Fruit fly (Drosophila melanogaster) whole organism, adult: ENCODE results near the gene Dhc62B.
A peak's percentile ranks its signal among the peaks of the same experiment; 100 is the strongest.

Source experiments
- CG12768 ChIP-seq: fragments of 200-800 bp; sonication (Bioruptor generic); optimal IDR thresholded peaks from 2 replicates; lab custom pipeline; 2017; ENCODE audit warnings: missing biosample characterization, missing genetic modification characterization, mild to moderate bottlenecking, moderate library complexity, missing genetic modification reagents
- CG14711 ChIP-seq: fragments of 200-800 bp; sonication (Bioruptor generic); optimal IDR thresholded peaks from 2 replicates; lab custom pipeline; 2018; ENCODE audit warnings: missing biosample characterization, mild to moderate bottlenecking, missing genetic modification characterization, moderate library complexity
- CG5204 ChIP-seq: fragments of 200-800 bp; sonication (Bioruptor generic); optimal IDR thresholded peaks from 2 replicates; lab custom pipeline; 2016; ENCODE audit warnings: missing biosample characterization, missing genetic modification characterization
- CG7101 ChIP-seq: fragments of 200-800 bp; sonication (Bioruptor generic); optimal IDR thresholded peaks from 2 replicates; lab custom pipeline; 2018; ENCODE audit warnings: missing biosample characterization, mild to moderate bottlenecking, missing genetic modification characterization, moderate library complexity
- Crg-1 ChIP-seq: fragments of 200-800 bp; sonication (Bioruptor generic); optimal IDR thresholded peaks from 2 replicates; lab custom pipeline; 2016; ENCODE audit warnings: missing biosample characterization, missing genetic modification characterization
- bab1 ChIP-seq: fragments of 200-800 bp; sonication (Bioruptor generic); optimal IDR thresholded peaks from 3 replicates; lab custom pipeline; 2019; ENCODE audit warnings: missing biosample characterization, mild to moderate bottlenecking, missing genetic modification characterization, moderate library complexity
- cic ChIP-seq: fragments of 200-800 bp; sonication (Bioruptor generic); optimal IDR thresholded peaks from 2 replicates; lab custom pipeline; 2017; ENCODE audit warnings: missing biosample characterization, mild to moderate bottlenecking, missing genetic modification characterization, moderate library complexity
- cnc ChIP-seq, 2 experiments: fragments of >200 bp; optimal IDR thresholded peaks; 2 replicates each; lab custom pipeline; 2017
- kay ChIP-seq: fragments of 200-800 bp; sonication (Bioruptor generic); peaks from one replicate; lab custom pipeline; 2016; ENCODE audit warnings: missing biosample characterization, missing genetic modification characterization, borderline replicate concordance
- pad ChIP-seq: fragments of 200-800 bp; sonication (Bioruptor generic); optimal IDR thresholded peaks from 3 replicates; lab custom pipeline; 2017; ENCODE audit warnings: missing biosample characterization, missing genetic modification characterization, mild to moderate bottlenecking, moderate library complexity, missing genetic modification reagents
- tj ChIP-seq: fragments of 200-800 bp; sonication (Bioruptor generic); optimal IDR thresholded peaks from 3 replicates; lab custom pipeline; 2017; ENCODE audit warnings: missing biosample characterization, mild to moderate bottlenecking, missing genetic modification characterization, moderate library complexity
- toe ChIP-seq: fragments of 200-800 bp; sonication (Bioruptor generic); optimal IDR thresholded peaks from 2 replicates; lab custom pipeline; 2016; ENCODE audit warnings: missing biosample characterization, missing genetic modification characterization

- peak; percentile 31 for TF ChIP-seq toe (GFP tag; lab: Kevin White, UChicago)
- TF ChIP-seq cic = peak; percentile 37
- no peak for TF ChIP-seq CG5204 (GFP tag; lab: Kevin White, UChicago)
- TF ChIP-seq Crg-1 = peak; percentile 36
- peak; percentile 44 for TF ChIP-seq CG7101 (tag; lab: Kevin White, UChicago)
- no peak for TF ChIP-seq kay (GFP tag; lab: Kevin White, UChicago)
- TF ChIP-seq CG12768 = peak; percentile 23
- no peak for TF ChIP-seq cnc (optimal IDR thresholded peaks at IDR 0.05; lab: Kevin White, UChicago)
- TF ChIP-seq pad (GFP tag; lab: Kevin White, UChicago) = no peak
- peak; percentile 69 for TF ChIP-seq tj
- TF ChIP-seq bab1 = peak; percentile 45
- TF ChIP-seq CG14711 (tag; lab: Kevin White, UChicago) = peak; percentile 18
Measured at dm6 chr3L:1730873-1731272, 40.7 kb downstream of the Dhc62B start, which contains the start of gene drpr.
